Worm (Caenorhabditis elegans): ENCODE results near the gene nlp-45.

nlp-45 gene

DNA sequence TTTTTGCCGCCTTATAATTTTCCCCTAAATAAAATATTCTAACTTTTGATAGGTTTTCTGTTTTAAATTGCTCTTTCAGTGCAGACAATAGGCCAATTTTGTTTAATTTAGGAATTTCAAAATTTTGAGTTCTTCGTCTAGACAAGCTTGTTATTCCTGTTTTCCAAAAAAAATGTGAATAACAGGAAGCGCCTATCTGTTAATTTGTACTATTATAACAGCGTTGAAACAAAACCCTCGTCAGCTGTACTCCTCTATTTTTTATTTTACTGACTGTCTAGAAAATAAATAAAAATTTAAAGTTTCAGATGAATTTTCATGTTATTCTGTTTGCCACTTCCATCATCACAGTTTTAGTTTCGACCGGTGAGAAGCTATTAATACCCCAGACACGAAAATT is 43.2 kb upstream of the nlp-45 start, which contains the start of gene F47G3.4:
TSS of gene F47G3.4 (plus strand) at position 301 of the 400 bp plus-strand sequence.
- TF ChIP-seq zip-5 (tag; optimal IDR thresholded peaks at IDR 0.05) (no peak), lin-11 (tag; optimal IDR thresholded peaks at IDR 0.05) (no peak), ztf-16 (tag; optimal IDR thresholded peaks at IDR 0.05) (no peak), lim-6 (tag; optimal IDR thresholded peaks at IDR 0.05) (no peak), nhr-11 (tag; optimal IDR thresholded peaks at IDR 0.05) (no peak), C08G9.2 (tag; optimal IDR thresholded peaks at IDR 0.05) (no peak), ceh-19 (GFP tag; optimal IDR thresholded peaks at IDR 0.05) (no peak), ref-2 (tag; optimal IDR thresholded peaks at IDR 0.05) (no peak), Y22D7AL.16 (tag; optimal IDR thresholded peaks at IDR 0.05) (no peak), ttx-3 (tag; optimal IDR thresholded peaks at IDR 0.05) (no peak), tbx-7 (tag; optimal IDR thresholded peaks at IDR 0.05) (no peak), elt-4 (tag; optimal IDR thresholded peaks at IDR 0.05) (no peak), fkh-10 (GFP tag; optimal IDR thresholded peaks at IDR 0.05) (no peak), F13H6.1 (tag; optimal IDR thresholded peaks at IDR 0.05) (no peak), mec-3 (tag; optimal IDR thresholded peaks at IDR 0.05; ENCODE audit: borderline replicate concordance) (no peak)

DNA sequence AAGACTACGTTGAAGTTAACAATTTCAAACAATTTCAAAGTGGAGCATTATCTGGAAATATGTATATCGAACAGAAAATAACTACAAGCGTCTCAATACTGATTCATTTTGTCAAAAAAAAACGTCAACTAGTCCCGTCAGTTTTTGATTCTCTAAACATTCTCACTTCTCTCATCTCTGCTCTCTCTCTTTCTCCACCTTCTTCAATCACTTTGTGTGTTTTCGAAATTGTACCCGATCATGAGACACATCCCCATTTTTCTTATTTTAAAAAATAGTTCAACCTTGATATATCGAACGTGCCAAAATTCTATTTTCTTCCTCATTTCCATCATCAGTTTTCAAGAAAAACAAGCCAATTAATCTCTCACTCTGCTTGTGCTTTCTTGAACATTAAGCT is 42.7 kb upstream of the nlp-45 start:
- no peak for TF ChIP-seq Y22D7AL.16 (tag; optimal IDR thresholded peaks at IDR 0.05)
- TF ChIP-seq pax-1 (tag; optimal IDR thresholded peaks at IDR 0.05) = no peak
- no peak for TF ChIP-seq hlh-15 (tag; optimal IDR thresholded peaks at IDR 0.05)
- TF ChIP-seq ceh-18 (tag; optimal IDR thresholded peaks at IDR 0.05) = no peak
- TF ChIP-seq lim-6 (tag; optimal IDR thresholded peaks at IDR 0.05) = no peak
- TF ChIP-seq gmeb-2 (tag; optimal IDR thresholded peaks at IDR 0.05) = no peak
- no peak for TF ChIP-seq ama-1 (optimal IDR thresholded peaks at IDR 0.05)
- no peak for TF ChIP-seq ahr-1 (tag; optimal IDR thresholded peaks at IDR 0.05)
- no peak for TF ChIP-seq K09A11.1 (tag; optimal IDR thresholded peaks at IDR 0.05; ENCODE audit: insufficient read depth)
- TF ChIP-seq zip-5 (tag; optimal IDR thresholded peaks at IDR 0.05) = no peak
- TF ChIP-seq lin-11 (tag; optimal IDR thresholded peaks at IDR 0.05) = no peak
- no peak for TF ChIP-seq nhr-232 (tag; optimal IDR thresholded peaks at IDR 0.05)
- TF ChIP-seq hlh-8 (tag; optimal IDR thresholded peaks at IDR 0.05) = no peak
- TF ChIP-seq ceh-2 (tag; optimal IDR thresholded peaks at IDR 0.05) = no peak
- TF ChIP-seq fkh-10 (GFP tag; optimal IDR thresholded peaks at IDR 0.05) = no peak
- no peak for TF ChIP-seq unc-3 (GFP tag; conservative IDR thresholded peaks at IDR 0.05)
- no peak for TF ChIP-seq unc-3 (tag; optimal IDR thresholded peaks at IDR 0.05)
- no peak for TF ChIP-seq syd-9 (tag; optimal IDR thresholded peaks at IDR 0.05)

DNA sequence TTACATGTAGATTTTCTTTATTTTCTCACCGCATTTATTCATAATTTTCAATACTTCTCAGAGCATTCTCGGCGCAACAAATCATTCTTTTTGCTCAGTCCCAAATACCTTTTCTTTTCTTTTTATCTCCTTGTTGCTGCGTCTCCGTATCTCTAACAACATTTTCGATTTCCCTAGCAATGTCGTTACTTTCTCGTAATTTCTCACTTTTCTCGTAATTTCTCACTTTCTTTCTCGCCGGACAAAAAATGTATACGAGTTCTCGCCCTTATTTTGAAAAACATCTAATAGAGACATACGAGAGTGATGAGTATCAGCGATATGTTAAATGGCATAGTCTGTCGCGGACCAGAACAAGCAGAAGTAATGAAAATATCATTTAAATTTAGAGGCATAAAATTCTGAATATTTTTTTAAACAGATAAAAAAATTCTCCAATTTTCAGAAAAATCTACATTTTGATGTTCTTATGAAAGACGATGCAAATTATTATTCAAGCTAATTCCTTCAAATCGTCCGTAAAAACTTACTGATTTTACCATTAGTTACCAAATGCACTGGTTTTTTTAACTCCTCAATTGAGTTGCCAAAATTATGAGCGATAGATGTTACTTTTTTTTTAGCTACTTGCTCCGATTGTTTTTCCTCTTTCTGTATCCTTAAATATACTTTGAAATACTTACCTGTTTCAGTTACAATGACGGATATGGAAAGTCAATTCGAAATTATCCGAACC is 37.4 kb upstream of the nlp-45 start, which contains the start of gene F47G3.3:
TSS of gene F47G3.3 (plus strand) at position 686 of the 736 bp plus-strand sequence.
- TF ChIP-seq syd-9 (tag; optimal IDR thresholded peaks at IDR 0.05) (no peak), dmd-4 (tag; optimal IDR thresholded peaks at IDR 0.05; ENCODE audit: borderline replicate concordance) (no peak), ceh-24 (tag; optimal IDR thresholded peaks at IDR 0.05) (no peak), pha-2 (tag; optimal IDR thresholded peaks at IDR 0.05) (no peak), K09A11.1 (tag; optimal IDR thresholded peaks at IDR 0.05; ENCODE audit: insufficient read depth) (no peak), mec-3 (tag; optimal IDR thresholded peaks at IDR 0.05; ENCODE audit: borderline replicate concordance) (no peak), ceh-6 (GFP tag; optimal IDR thresholded peaks at IDR 0.05) (no peak), elt-2 (tag; optimal IDR thresholded peaks at IDR 0.05) (no peak), tbx-7 (tag; optimal IDR thresholded peaks at IDR 0.05) (no peak), Y22D7AL.16 (tag; optimal IDR thresholded peaks at IDR 0.05) (no peak), unc-86 (tag; optimal IDR thresholded peaks at IDR 0.05) (no peak), ceh-22 (tag; optimal IDR thresholded peaks at IDR 0.05) (no peak), lim-6 (tag; optimal IDR thresholded peaks at IDR 0.05) (no peak), C08G9.2 (tag; optimal IDR thresholded peaks at IDR 0.05) (no peak), nhr-232 (tag; optimal IDR thresholded peaks at IDR 0.05) (no peak), unc-55 (GFP tag; optimal IDR thresholded peaks at IDR 0.05) (no peak), pqm-1 (tag; optimal IDR thresholded peaks at IDR 0.05) (no peak), ahr-1 (tag; optimal IDR thresholded peaks at IDR 0.05) (no peak)

Measured in whole organism, late embryonic.